Fruit fly (Drosophila melanogaster) whole organism: ENCODE data around the gene CG13949.

ENCODE experiments used
- CG8478 ChIP-seq: fragments of >200 bp; optimal IDR thresholded peaks from 2 replicates; lab custom pipeline; 2018; ENCODE audit warnings: inconsistent platforms
- Dll ChIP-seq: fragments of >200 bp; optimal IDR thresholded peaks from 2 replicates; lab custom pipeline; 2017
- EcR ChIP-seq, 2 experiments: fragments of >200 bp; optimal IDR thresholded peaks; 2 replicates each; lab custom pipeline; 2017; ENCODE audit warnings: missing biosample characterization in 2 of 2, missing genetic modification characterization in 2 of 2, missing genetic modification reagents in 2 of 2
- pan ChIP-seq: fragments of >200 bp; optimal IDR thresholded peaks from 2 replicates; lab custom pipeline; 2017
- psq ChIP-seq: fragments of >200 bp; optimal IDR thresholded peaks from 2 replicates; lab custom pipeline; 2017
- usp ChIP-seq: fragments of >200 bp; optimal IDR thresholded peaks from 2 replicates; lab custom pipeline; 2017; ENCODE audit warnings: missing biosample characterization, missing genetic modification characterization, mixed read lengths

Gene CG13949

DNA sequence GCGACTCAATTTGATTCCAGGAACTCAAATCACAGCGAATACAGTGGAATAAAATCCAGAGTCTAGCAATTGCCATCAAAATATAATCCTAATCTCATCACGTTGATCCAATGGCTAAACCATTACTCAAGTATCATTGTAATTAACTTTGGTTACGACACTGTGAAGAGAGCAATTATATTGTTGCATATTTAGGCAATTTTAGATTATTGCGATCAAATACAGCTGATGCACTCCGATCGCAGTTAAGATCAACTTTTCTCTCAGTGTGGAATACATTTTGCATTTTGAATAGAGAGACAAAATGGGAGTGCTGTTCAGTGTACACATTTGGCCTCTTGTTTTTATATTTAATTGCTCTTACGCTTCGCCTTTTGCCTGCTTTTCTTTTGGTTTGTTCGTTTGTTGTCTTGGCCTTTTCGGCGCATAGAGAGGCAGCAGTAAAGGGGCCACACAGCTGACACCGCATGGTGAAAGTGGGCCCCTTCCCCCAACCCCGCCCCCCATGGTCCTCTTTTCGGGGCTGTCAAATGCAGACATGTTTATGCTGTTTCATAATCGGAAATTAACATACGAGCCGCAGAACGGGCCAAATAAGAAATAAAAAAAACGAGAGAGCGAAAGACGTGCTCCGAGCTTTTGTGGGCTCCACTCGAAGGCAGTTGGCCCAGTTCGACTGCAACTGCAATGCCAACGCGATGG is 8.8 kb upstream of the CG13949 start:
- no peak for TF ChIP-seq EcR (GFP tag; optimal IDR thresholded peaks at IDR 0.05; lab: Kevin White, UChicago)
- TF ChIP-seq usp (GFP tag; lab: Kevin White, UChicago) = no peak
- TF ChIP-seq psq (lab: Kevin White, UChicago) = no peak
- TF ChIP-seq CG8478 (lab: Kevin White, UChicago) = no peak
- TF ChIP-seq Dll (lab: Kevin White, UChicago) = no peak
- no peak for TF ChIP-seq pan (lab: Kevin White, UChicago)

- no peak for TF ChIP-seq psq (lab: Kevin White, UChicago)
- no peak for TF ChIP-seq Dll (lab: Kevin White, UChicago)
- TF ChIP-seq CG8478 (lab: Kevin White, UChicago) = no peak
- TF ChIP-seq usp (GFP tag; lab: Kevin White, UChicago) = no peak
- TF ChIP-seq EcR (GFP tag; optimal IDR thresholded peaks at IDR 0.05; lab: Kevin White, UChicago) = no peak
- TF ChIP-seq pan (lab: Kevin White, UChicago) = no peak
Measured at dm6 chr2L:847189-847987, 7.7 kb upstream of the CG13949 start.

dm6 chr2L:847988-848622 is 7.0 kb upstream of the CG13949 start:
- TF ChIP-seq CG8478 (lab: Kevin White, UChicago) (no peak), Dll (lab: Kevin White, UChicago) (no peak), EcR (GFP tag; optimal IDR thresholded peaks at IDR 0.05; lab: Kevin White, UChicago) (no peak), pan (lab: Kevin White, UChicago) (no peak), usp (GFP tag; lab: Kevin White, UChicago) (no peak), psq (lab: Kevin White, UChicago) (no peak)

DNA sequence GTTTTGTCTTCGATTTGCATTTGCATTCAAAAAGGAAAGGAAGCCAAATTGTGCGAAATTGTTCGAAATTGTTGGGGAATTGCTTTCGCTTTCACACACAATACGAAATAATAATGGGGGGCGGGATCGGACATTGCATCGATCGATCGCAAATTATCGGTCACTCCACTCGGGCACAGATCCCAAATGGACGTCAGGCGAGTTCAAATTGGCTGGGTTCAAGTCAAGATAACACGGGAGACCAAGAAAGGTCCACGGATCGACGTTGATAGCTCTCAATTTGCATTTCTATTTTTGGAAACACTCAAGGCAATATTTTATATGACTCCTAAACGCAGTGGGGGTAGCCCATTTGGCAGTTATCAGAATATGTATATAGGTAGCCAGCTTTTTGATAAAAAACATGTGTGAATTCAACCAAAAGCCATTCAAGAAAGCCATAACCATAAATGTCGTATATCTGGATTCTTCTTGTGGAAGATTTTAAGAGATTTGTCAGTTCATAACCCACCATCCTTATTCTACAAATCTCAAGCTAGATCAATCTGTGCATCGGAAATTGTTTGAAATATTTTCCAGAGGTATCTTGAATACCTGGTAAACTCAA is 5.9 kb upstream of the CG13949 start:
- TF ChIP-seq psq (lab: Kevin White, UChicago) = no peak
- TF ChIP-seq CG8478 (lab: Kevin White, UChicago) = no peak
- no peak for TF ChIP-seq Dll (lab: Kevin White, UChicago)
- no peak for TF ChIP-seq pan (lab: Kevin White, UChicago)
- no peak for TF ChIP-seq usp (GFP tag; lab: Kevin White, UChicago)

- no peak for TF ChIP-seq CG8478 (lab: Kevin White, UChicago)
- no peak for TF ChIP-seq psq (lab: Kevin White, UChicago)
- no peak for TF ChIP-seq Dll (lab: Kevin White, UChicago)
- TF ChIP-seq EcR (GFP tag; optimal IDR thresholded peaks at IDR 0.05; lab: Kevin White, UChicago) = no peak
- TF ChIP-seq usp (GFP tag; lab: Kevin White, UChicago) = no peak
- TF ChIP-seq pan (lab: Kevin White, UChicago) = no peak
Measured at dm6 chr2L:849787-850512, 5.2 kb upstream of the CG13949 start.

DNA sequence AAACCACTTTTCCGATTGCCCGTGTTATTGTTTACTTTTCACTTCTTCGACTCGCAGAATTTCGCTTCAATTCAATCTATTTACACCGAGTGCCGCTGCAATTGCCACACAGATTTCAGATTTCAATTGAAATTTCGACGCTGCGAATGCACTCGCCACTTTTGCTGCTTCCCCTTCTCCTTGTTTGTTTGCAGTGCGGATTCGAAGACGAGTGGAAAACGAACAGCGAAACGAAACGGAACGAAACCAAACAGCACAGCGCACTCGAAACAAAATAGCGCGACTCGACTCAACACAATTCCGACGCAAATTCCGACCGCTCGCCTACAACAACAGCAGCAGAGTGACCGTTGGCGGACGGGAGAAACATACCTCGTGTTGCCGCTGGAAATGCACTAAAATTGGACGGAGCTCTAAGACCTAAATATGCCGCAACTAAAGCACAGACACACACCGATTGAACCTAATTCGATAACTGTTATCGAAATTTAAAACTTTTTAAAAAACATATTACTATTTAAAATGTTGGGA is 4.3 kb upstream of the CG13949 start, which contains the start of gene drongo:
Gene drongo (minus strand): TSS at position 345 of the 531 bp plus-strand sequence.
- TF ChIP-seq usp (GFP tag; lab: Kevin White, UChicago) = no peak
- TF ChIP-seq psq (lab: Kevin White, UChicago) = no peak
- TF ChIP-seq pan (lab: Kevin White, UChicago) = no peak
- no peak for TF ChIP-seq Dll (lab: Kevin White, UChicago)
- TF ChIP-seq CG8478 (lab: Kevin White, UChicago) = no peak
- TF ChIP-seq EcR (GFP tag; optimal IDR thresholded peaks at IDR 0.05; lab: Kevin White, UChicago) = no peak

dm6 chr2L:852647-853111 is 2.5 kb upstream of the CG13949 start, which contains the start of the genes CG4291 and kraken:
Gene CG4291, minus strand, starts transcription at chr2L:852730.
Gene kraken, plus strand, starts transcription at chr2L:852768.
- TF ChIP-seq usp (GFP tag; lab: Kevin White, UChicago) (no peak), CG8478 (lab: Kevin White, UChicago) (no peak), psq (lab: Kevin White, UChicago) (no peak), EcR (GFP tag; optimal IDR thresholded peaks at IDR 0.05; lab: Kevin White, UChicago) (no peak), Dll (lab: Kevin White, UChicago) (no peak), pan (lab: Kevin White, UChicago) (no peak)

- TF ChIP-seq CG8478 (lab: Kevin White, UChicago) (no peak), psq (lab: Kevin White, UChicago) (no peak), Dll (lab: Kevin White, UChicago) (no peak), EcR (GFP tag; optimal IDR thresholded peaks at IDR 0.05; lab: Kevin White, UChicago) (no peak), usp (GFP tag; lab: Kevin White, UChicago) (no peak), pan (lab: Kevin White, UChicago) (no peak)
Measured at dm6 chr2L:856001-856400, 864 bp downstream of the CG13949 start.

DNA sequence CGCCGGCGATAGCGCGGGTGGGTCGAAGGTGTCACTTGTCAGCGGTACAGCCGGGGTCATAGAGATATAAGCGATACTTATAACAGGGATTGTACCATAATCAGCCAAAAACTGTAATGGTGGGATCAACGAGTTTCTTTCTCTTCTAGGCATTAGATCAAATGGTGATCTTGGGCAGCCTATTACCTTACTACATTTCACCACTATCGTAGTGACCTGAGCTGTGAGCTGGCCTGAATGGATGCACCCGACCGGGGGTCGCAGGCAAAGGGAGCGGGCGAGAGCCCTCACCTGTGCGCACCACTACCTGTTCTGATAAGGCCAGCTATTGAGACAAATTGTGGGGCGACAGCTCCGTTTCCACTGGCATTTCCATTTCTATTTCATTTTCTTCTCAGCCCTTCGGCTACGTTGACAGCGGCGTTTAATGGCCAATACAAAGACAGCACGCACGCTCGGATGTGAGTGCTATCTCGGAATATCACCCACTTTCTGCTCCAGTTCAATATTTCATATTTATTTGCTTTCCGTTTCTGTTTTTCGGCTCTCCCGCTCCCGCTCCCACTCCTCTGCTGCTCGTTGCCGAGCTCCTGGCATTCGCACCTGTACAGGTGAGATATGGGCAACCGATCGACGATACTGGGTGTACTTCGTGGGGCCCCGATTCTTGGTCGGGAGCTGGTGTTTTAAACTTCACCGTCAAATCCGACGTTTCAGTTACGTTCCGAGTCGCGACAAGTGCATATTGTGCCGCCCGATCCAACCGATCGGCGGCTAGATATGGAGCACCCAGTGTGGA is 1.8 kb downstream of the CG13949 start:
- no peak for TF ChIP-seq CG8478 (lab: Kevin White, UChicago)
- no peak for TF ChIP-seq psq (lab: Kevin White, UChicago)
- TF ChIP-seq Dll (lab: Kevin White, UChicago) = no peak
